Fruit fly (Drosophila melanogaster) whole organism, embryonic: Measurements from ENCODE around the gene CG14646.

ENCODE experiments used
- B-H1 ChIP-seq: fragments of 200-800 bp; sonication (Bioruptor generic); IDR thresholded peaks from 3 replicates; pipeline ENCODE4 v1.3.6; 2022; ENCODE audit warnings: missing biosample characterization, missing genetic modification characterization
- CG10274 ChIP-seq: fragments of 200-800 bp; sonication (Bioruptor generic); optimal IDR thresholded peaks from 3 replicates; lab custom pipeline; 2017; ENCODE audit warnings: missing biosample characterization, mild to moderate bottlenecking, missing genetic modification characterization
- CG11456 ChIP-seq: fragments of 200-800 bp; sonication (Bioruptor generic); IDR thresholded peaks from 3 replicates; pipeline ENCODE4 v1.3.6; 2022; ENCODE audit warnings: missing biosample characterization, missing genetic modification characterization
- CG12391 ChIP-seq: fragments of 200-800 bp; sonication (Bioruptor generic); optimal IDR thresholded peaks from 3 replicates; lab custom pipeline; 2018; ENCODE audit warnings: missing biosample characterization, mild to moderate bottlenecking, missing genetic modification characterization, moderate library complexity
- CG13424 ChIP-seq: fragments of 200-800 bp; sonication (Bioruptor generic); optimal IDR thresholded peaks from 2 replicates; lab custom pipeline; 2019; ENCODE audit warnings: missing biosample characterization, mild to moderate bottlenecking, missing genetic modification characterization, moderate library complexity
- CG13624 ChIP-seq: fragments of 200-800 bp; sonication (Bioruptor generic); optimal IDR thresholded peaks from 2 replicates; lab custom pipeline; 2016; ENCODE audit warnings: missing biosample characterization, missing genetic modification characterization
- CG14441 ChIP-seq: fragments of 200-800 bp; sonication (Bioruptor generic); IDR thresholded peaks from 2 replicates; pipeline ENCODE4 v1.3.6; 2022; ENCODE audit warnings: missing biosample characterization, missing genetic modification characterization
- CG16779 ChIP-seq: fragments of 200-800 bp; sonication (Bioruptor generic); IDR thresholded peaks from 2 replicates; pipeline ENCODE4 v1.3.6; 2022; ENCODE audit warnings: missing biosample characterization, missing genetic modification characterization
- CG17359 ChIP-seq: fragments of 200-800 bp; sonication (Bioruptor generic); optimal IDR thresholded peaks from 3 replicates; lab custom pipeline; 2018; ENCODE audit warnings: missing biosample characterization, mild to moderate bottlenecking, missing genetic modification characterization, moderate library complexity
- CG2129 ChIP-seq: fragments of 200-800 bp; sonication (Bioruptor generic); IDR thresholded peaks from 2 replicates; pipeline ENCODE4 v1.3.6; 2022; ENCODE audit warnings: missing biosample characterization, missing genetic modification characterization; ENCODE audit not compliant: partially characterized antibody
- CG4730 ChIP-seq: fragments of 200-800 bp; sonication (Bioruptor generic); IDR thresholded peaks from 2 replicates; pipeline ENCODE4 v1.3.6; 2022; ENCODE audit warnings: missing biosample characterization, missing genetic modification characterization
- CG6654 ChIP-seq: fragments of 200-800 bp; sonication (Bioruptor generic); optimal IDR thresholded peaks from 2 replicates; lab custom pipeline; 2017; ENCODE audit warnings: missing biosample characterization, mild to moderate bottlenecking, missing genetic modification characterization
- CG8089 ChIP-seq: fragments of 200-800 bp; sonication (Bioruptor generic); optimal IDR thresholded peaks from 3 replicates; lab custom pipeline; 2016; ENCODE audit warnings: missing biosample characterization, missing genetic modification characterization
- CG9215 ChIP-seq: fragments of 200-800 bp; sonication (Bioruptor generic); IDR thresholded peaks from 2 replicates; pipeline ENCODE4 v1.3.6; 2022; ENCODE audit warnings: missing biosample characterization, missing genetic modification characterization
- CkIIα-i1 ChIP-seq: fragments of 200-800 bp; sonication (Bioruptor generic); IDR thresholded peaks from 2 replicates; pipeline ENCODE4 v1.3.6; 2022; ENCODE audit warnings: missing biosample characterization, missing genetic modification characterization
- D ChIP-seq, 2 experiments: fragments of 200-800 bp in 1 of 2; fragments of >200 bp in 1 of 2; sonication (Bioruptor generic) in 1 of 2; optimal IDR thresholded peaks; 2 replicates in 1 of 2; 3 replicates in 1 of 2; lab custom pipeline; 2017; ENCODE audit warnings: mild to moderate bottlenecking in 1 of 2, missing biosample characterization in 1 of 2, missing genetic modification characterization in 1 of 2, missing genetic modification reagents in 1 of 2
- Dfd ChIP-seq, 2 experiments: fragments of >200 bp; optimal IDR thresholded peaks; 2 replicates each; lab custom pipeline; 2017; ENCODE audit warnings: missing biosample characterization in 2 of 2, missing genetic modification characterization in 2 of 2
- Fer2 ChIP-seq: fragments of 200-800 bp; sonication (Bioruptor generic); optimal IDR thresholded peaks from 2 replicates; lab custom pipeline; 2018; ENCODE audit warnings: missing biosample characterization, mild to moderate bottlenecking, missing genetic modification characterization, moderate library complexity
- HLHmδ ChIP-seq: fragments of 200-800 bp; sonication (Bioruptor generic); optimal IDR thresholded peaks from 2 replicates; lab custom pipeline; 2018; ENCODE audit warnings: missing biosample characterization, mild to moderate bottlenecking, missing genetic modification characterization, moderate library complexity
- Mad ChIP-seq: fragments of 200-800 bp; sonication (Bioruptor generic); optimal IDR thresholded peaks from 2 replicates; lab custom pipeline; 2016; ENCODE audit warnings: missing biosample characterization, missing genetic modification characterization
- Nf-YA ChIP-seq: fragments of 200-800 bp; sonication (Bioruptor generic); IDR thresholded peaks from 2 replicates; pipeline ENCODE4 v1.3.6; 2022; ENCODE audit warnings: missing biosample characterization, missing genetic modification characterization
- NfI ChIP-seq: fragments of 200-800 bp; sonication (Bioruptor generic); optimal IDR thresholded peaks from 3 replicates; lab custom pipeline; 2018; ENCODE audit warnings: missing biosample characterization, mild to moderate bottlenecking, missing genetic modification characterization, moderate library complexity
- Ptx1 ChIP-seq: fragments of 200-800 bp; sonication (Bioruptor generic); IDR thresholded peaks from 2 replicates; pipeline ENCODE4 v1.3.6; 2022; ENCODE audit warnings: missing biosample characterization, missing genetic modification characterization
- Rfx ChIP-seq: fragments of 200-800 bp; sonication (Bioruptor generic); IDR thresholded peaks from 2 replicates; pipeline ENCODE4 v1.3.6; 2022; ENCODE audit warnings: missing biosample characterization, missing genetic modification characterization
- Rx ChIP-seq: fragments of 200-800 bp; sonication (Bioruptor generic); IDR thresholded peaks from 2 replicates; pipeline ENCODE4 v1.3.6; 2022; ENCODE audit warnings: missing biosample characterization, missing genetic modification characterization
- Six4 ChIP-seq: fragments of 200-800 bp; sonication (Bioruptor generic); optimal IDR thresholded peaks from 2 replicates; lab custom pipeline; 2016; ENCODE audit warnings: missing biosample characterization, missing genetic modification characterization
- YL-1 ChIP-seq: fragments of 200-800 bp; sonication (Bioruptor generic); optimal IDR thresholded peaks from 3 replicates; lab custom pipeline; 2017; ENCODE audit warnings: missing biosample characterization, mild to moderate bottlenecking, missing genetic modification characterization
- ap ChIP-seq: fragments of 200-800 bp; sonication (Bioruptor generic); IDR thresholded peaks from 2 replicates; pipeline ENCODE4 v1.3.6; 2022; ENCODE audit warnings: missing biosample characterization, missing genetic modification characterization
- bbx ChIP-seq: fragments of 200-800 bp; sonication (Bioruptor generic); IDR thresholded peaks from 2 replicates; pipeline ENCODE4 v1.3.6; 2022; ENCODE audit warnings: missing biosample characterization, missing genetic modification characterization; ENCODE audit not compliant: partially characterized antibody
- cg ChIP-seq: fragments of 200-800 bp; sonication (Bioruptor generic); optimal IDR thresholded peaks from 3 replicates; lab custom pipeline; 2019; ENCODE audit warnings: missing biosample characterization, mild to moderate bottlenecking, missing genetic modification characterization, moderate library complexity
- da ChIP-seq: fragments of 200-800 bp; sonication (Bioruptor generic); optimal IDR thresholded peaks from 2 replicates; lab custom pipeline; 2016; ENCODE audit warnings: missing biosample characterization, missing genetic modification characterization
- dysf ChIP-seq: fragments of 200-800 bp; sonication (Bioruptor generic); IDR thresholded peaks from 3 replicates; pipeline ENCODE4 v1.3.6; 2022; ENCODE audit warnings: missing biosample characterization, missing genetic modification characterization
- exex ChIP-seq: fragments of 200-800 bp; sonication (Bioruptor generic); optimal IDR thresholded peaks from 4 replicates; lab custom pipeline; 2018; ENCODE audit warnings: missing biosample characterization, mild to moderate bottlenecking, missing genetic modification characterization, moderate library complexity
- fd3F ChIP-seq: fragments of 200-800 bp; sonication (Bioruptor generic); optimal IDR thresholded peaks from 2 replicates; lab custom pipeline; 2018; ENCODE audit warnings: missing biosample characterization, mild to moderate bottlenecking, missing genetic modification characterization, moderate library complexity
- gro ChIP-seq: fragments of 200-800 bp; sonication (Bioruptor generic); optimal IDR thresholded peaks from 2 replicates; lab custom pipeline; 2016; ENCODE audit warnings: missing biosample characterization, missing genetic modification characterization
- h ChIP-seq: fragments of >200 bp; optimal IDR thresholded peaks from 2 replicates; lab custom pipeline; 2017
- kay ChIP-seq: fragments of 200-800 bp; sonication (Bioruptor generic); optimal IDR thresholded peaks from 2 replicates; lab custom pipeline; 2016; ENCODE audit warnings: missing biosample characterization, missing genetic modification characterization
- kni ChIP-seq: fragments of 200-800 bp; sonication (Bioruptor generic); optimal IDR thresholded peaks from 3 replicates; lab custom pipeline; 2017; ENCODE audit warnings: mild to moderate bottlenecking, missing biosample characterization, missing genetic modification reagents, missing genetic modification characterization
- lov ChIP-seq, 2 experiments: fragments of 200-800 bp in 1 of 2; fragments of >200 bp in 1 of 2; sonication (Bioruptor generic) in 1 of 2; IDR thresholded peaks in 1 of 2; optimal IDR thresholded peaks in 1 of 2; 2 replicates in 1 of 2; 3 replicates in 1 of 2; pipeline versions ENCODE4 v1.3.6 to Lab custom; 2017 to 2022; ENCODE audit warnings: missing biosample characterization in 1 of 2, missing genetic modification characterization in 1 of 2
- pho ChIP-seq: fragments of 200-800 bp; sonication (Bioruptor generic); optimal IDR thresholded peaks from 2 replicates; lab custom pipeline; 2016; ENCODE audit warnings: missing biosample characterization, missing genetic modification characterization
- scrt ChIP-seq: fragments of 200-800 bp; sonication (Bioruptor generic); optimal IDR thresholded peaks from 2 replicates; lab custom pipeline; 2018; ENCODE audit warnings: missing biosample characterization, mild to moderate bottlenecking, missing genetic modification characterization, moderate library complexity
- seq ChIP-seq: fragments of 200-800 bp; sonication (Bioruptor generic); IDR thresholded peaks from 2 replicates; pipeline ENCODE4 v1.3.6; 2022; ENCODE audit warnings: missing biosample characterization, missing genetic modification characterization
- slbo ChIP-seq: fragments of 200-800 bp; sonication (Bioruptor generic); IDR thresholded peaks from 2 replicates; pipeline ENCODE4 v1.3.6; 2022; ENCODE audit warnings: missing biosample characterization, missing genetic modification characterization
- slou ChIP-seq: fragments of 200-800 bp; sonication (Bioruptor generic); optimal IDR thresholded peaks from 3 replicates; lab custom pipeline; 2016; ENCODE audit warnings: missing biosample characterization, missing genetic modification characterization
- so ChIP-seq: fragments of 200-800 bp; sonication (Bioruptor generic); IDR thresholded peaks from 3 replicates; pipeline ENCODE4 v1.3.6; 2022; ENCODE audit warnings: missing biosample characterization, missing genetic modification characterization
- tup ChIP-seq: fragments of 200-800 bp; sonication (Bioruptor generic); optimal IDR thresholded peaks from 2 replicates; lab custom pipeline; 2016; ENCODE audit warnings: missing biosample characterization, mild to moderate bottlenecking, missing genetic modification characterization, moderate library complexity
- twi ChIP-seq: fragments of 200-800 bp; optimal IDR thresholded peaks from 2 replicates; lab custom pipeline; 2019; ENCODE audit warnings: missing biosample characterization, mild to moderate bottlenecking, missing genetic modification characterization, moderate library complexity
- usp ChIP-seq: fragments of >200 bp; optimal IDR thresholded peaks from 2 replicates; lab custom pipeline; 2017; ENCODE audit warnings: missing biosample characterization, missing genetic modification characterization
- vnd ChIP-seq: fragments of 200-800 bp; sonication (Bioruptor generic); IDR thresholded peaks from 3 replicates; pipeline ENCODE4 v1.3.6; 2022; ENCODE audit warnings: missing biosample characterization, missing genetic modification characterization; ENCODE audit not compliant: partially characterized antibody

Gene CG14646

DNA sequence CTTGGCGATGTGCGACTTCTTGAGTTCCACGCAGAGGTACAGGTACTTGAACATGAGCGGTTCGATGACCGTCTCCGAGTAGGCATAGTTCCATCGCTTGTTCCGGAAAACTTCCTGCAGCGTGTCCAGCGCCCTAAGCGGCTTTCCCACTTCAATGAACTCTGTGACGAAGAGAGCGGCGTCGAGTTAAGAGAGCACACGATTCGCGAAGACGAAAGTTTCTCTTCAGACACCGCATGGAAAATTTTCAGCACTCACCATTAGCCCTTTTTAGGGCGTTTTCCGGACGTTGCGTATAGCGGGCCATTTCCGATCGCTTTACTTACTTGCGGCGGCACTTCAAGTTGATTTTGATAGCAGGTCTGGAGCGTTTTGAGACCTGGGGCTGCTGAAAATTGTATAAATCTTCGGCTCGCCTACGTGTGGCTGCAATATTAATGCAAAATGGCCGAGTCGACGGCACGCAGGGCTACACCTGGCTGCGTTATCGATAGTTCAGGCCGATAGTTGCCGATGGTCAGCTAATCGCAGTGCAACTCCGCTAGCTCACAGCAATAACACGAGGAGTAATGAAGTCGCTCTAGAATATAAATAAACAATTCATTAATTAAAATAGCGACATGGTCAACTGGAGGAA, 43.4 kb downstream of the CG14646 start, which contains the start of the genes eIF3a and CG1074 (continued):
- no peak for TF ChIP-seq kni (GFP tag; lab: Kevin White, UChicago)
- TF ChIP-seq lov (optimal IDR thresholded peaks at IDR 0.05; lab: Kevin White, UChicago) = no peak
- TF ChIP-seq lov (GFP tag; IDR thresholded peaks at IDR 0.05; lab: Robert Waterston, UW) = peak; percentile 59; the same call in 1 of the 3 replicates
- peak; percentile 92 for TF ChIP-seq HLHmδ (GFP tag; lab: Kevin White, UChicago)
- TF ChIP-seq CG9215 (GFP tag; lab: Robert Waterston, UW) = no peak
- 0 out of 2 replicates have a peak, but pooled peaks have one; percentile 41 for TF ChIP-seq Nf-YA (GFP tag; lab: Robert Waterston, UW)
- TF ChIP-seq vnd (GFP tag; lab: Robert Waterston, UW) = peak; percentile 96
- TF ChIP-seq Mad (GFP tag; lab: Kevin White, UChicago) = peak; percentile 73
- peak; percentile 33 for TF ChIP-seq Fer2 (tag; lab: Kevin White, UChicago)
- peak; percentile 55; the same call in 1 of the 2 replicates for TF ChIP-seq CG14441
- TF ChIP-seq cg (GFP tag; lab: Kevin White, UChicago) = peak; percentile 9
- TF ChIP-seq Ptx1 (GFP tag; lab: Robert Waterston, UW) = no peak
- TF ChIP-seq Rfx = peak; percentile 86
- TF ChIP-seq da (GFP tag; lab: Kevin White, UChicago) = peak; percentile 67
- TF ChIP-seq fd3F (GFP tag; lab: Kevin White, UChicago) = peak; percentile 19
- peak; percentile 50 for TF ChIP-seq scrt (GFP tag; lab: Kevin White, UChicago)
- TF ChIP-seq CG12391 (tag; lab: Kevin White, UChicago) = peak; percentile 66
- TF ChIP-seq CG2129 (GFP tag; lab: Robert Waterston, UW) = peak; percentile 83
- TF ChIP-seq seq (GFP tag; lab: Robert Waterston, UW) = no peak
- TF ChIP-seq pho (GFP tag; lab: Kevin White, UChicago) = peak; percentile 79
- no peak for TF ChIP-seq D (optimal IDR thresholded peaks at IDR 0.05; lab: Kevin White, UChicago)
- TF ChIP-seq D (GFP tag; optimal IDR thresholded peaks at IDR 0.05; lab: Kevin White, UChicago) = no peak
- TF ChIP-seq so (GFP tag; lab: Robert Waterston, UW) = peak; percentile 25; the same call in 1 of the 3 replicates
- no peak for TF ChIP-seq ap (GFP tag; lab: Robert Waterston, UW)
- no peak for TF ChIP-seq CG6654
- peak; percentile 6 for TF ChIP-seq slou (GFP tag; lab: Kevin White, UChicago)
- peak; percentile 75 for TF ChIP-seq gro (GFP tag; lab: Kevin White, UChicago)
- peak; percentile 62 for TF ChIP-seq CG17359 (tag; lab: Kevin White, UChicago)
- TF ChIP-seq YL-1 = peak; percentile 100
- TF ChIP-seq h (lab: Kevin White, UChicago) = no peak
- TF ChIP-seq CkIIα-i1 (GFP tag; lab: Robert Waterston, UW) = no peak
- peak; percentile 17; the same call in 1 of the 3 replicates for TF ChIP-seq B-H1
- 0 out of 2 replicates have a peak, but pooled peaks have one; percentile 65 for TF ChIP-seq CG16779
- peak; percentile 62 for TF ChIP-seq twi
- TF ChIP-seq dysf (GFP tag; lab: Robert Waterston, UW) = peak; percentile 40; the same call in 1 of the 3 replicates
- no peak for TF ChIP-seq usp (GFP tag; lab: Kevin White, UChicago)
- peak; percentile 74 for TF ChIP-seq slbo (GFP tag; lab: Robert Waterston, UW)
- no peak for TF ChIP-seq Dfd (GFP tag; optimal IDR thresholded peaks at IDR 0.05; lab: Kevin White, UChicago)
- TF ChIP-seq tup (GFP tag; lab: Kevin White, UChicago) = peak; percentile 10
- peak; percentile 85 for TF ChIP-seq CG13624 (GFP tag; lab: Kevin White, UChicago)
- TF ChIP-seq CG11456 (GFP tag; lab: Robert Waterston, UW) = peak; percentile 86
- peak; percentile 73 for TF ChIP-seq CG8089 (GFP tag; lab: Kevin White, UChicago)
- TF ChIP-seq NfI (GFP tag; lab: Kevin White, UChicago) = peak; percentile 77
- TF ChIP-seq CG4730 (GFP tag; lab: Robert Waterston, UW) = peak; percentile 38; the same call in 1 of the 2 replicates
- no peak for TF ChIP-seq kay (GFP tag; lab: Kevin White, UChicago)
- TF ChIP-seq bbx (GFP tag; lab: Robert Waterston, UW) = peak; percentile 99
- TF ChIP-seq CG13424 (tag; lab: Kevin White, UChicago) = peak; percentile 40
- no peak for TF ChIP-seq Rx (GFP tag; lab: Robert Waterston, UW)
- no peak for TF ChIP-seq Six4 (GFP tag; lab: Kevin White, UChicago)
- TF ChIP-seq CG10274 = peak; percentile 39
- no peak for TF ChIP-seq exex (tag; lab: Kevin White, UChicago)
